Worm (Caenorhabditis elegans): ENCODE data around the gene oef-1.

DNA sequence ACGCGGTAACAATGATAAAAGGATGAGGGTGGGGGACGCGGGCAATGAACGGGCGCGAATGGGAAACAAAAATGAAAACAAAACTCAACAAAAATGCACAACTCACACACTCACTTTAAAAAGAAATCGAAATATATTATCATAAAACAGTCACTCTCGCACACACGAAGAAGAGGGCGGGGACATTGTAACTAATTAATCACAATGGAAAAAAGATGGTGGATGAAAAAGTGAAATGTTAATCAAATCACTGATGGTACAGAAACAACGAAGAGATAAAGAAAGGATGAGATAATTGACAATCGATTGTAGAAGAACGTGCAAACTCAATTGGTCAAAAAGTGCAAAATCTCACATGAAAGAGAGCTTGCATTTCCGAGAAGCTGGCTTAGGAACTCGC lies 11.0 kb downstream of the oef-1 start:
- TF ChIP-seq mab-9 (GFP tag; IDR thresholded peaks at IDR 0.05) = no peak
- TF ChIP-seq nhr-11 (tag; optimal IDR thresholded peaks at IDR 0.05) = no peak
- TF ChIP-seq pag-3 (tag; optimal IDR thresholded peaks at IDR 0.05; ENCODE audit: borderline replicate concordance, insufficient read depth) = no peak
- TF ChIP-seq lsy-2 (tag; optimal IDR thresholded peaks at IDR 0.05) = no peak
- TF ChIP-seq tlp-1 (tag; optimal IDR thresholded peaks at IDR 0.05) = no peak
- no peak for TF ChIP-seq unc-62 (GFP tag; optimal IDR thresholded peaks at IDR 0.05)
- TF ChIP-seq elt-3 (tag; optimal IDR thresholded peaks at IDR 0.05) = no peak
- no peak for TF ChIP-seq snpc-4 (tag; optimal IDR thresholded peaks at IDR 0.05)
- TF ChIP-seq nhr-47 (tag; optimal IDR thresholded peaks at IDR 0.05) = no peak
- no peak for TF ChIP-seq nhr-77 (tag; optimal IDR thresholded peaks at IDR 0.05)
